Worm (Caenorhabditis elegans): ENCODE data around the gene Y45F3A.9.

DNA sequence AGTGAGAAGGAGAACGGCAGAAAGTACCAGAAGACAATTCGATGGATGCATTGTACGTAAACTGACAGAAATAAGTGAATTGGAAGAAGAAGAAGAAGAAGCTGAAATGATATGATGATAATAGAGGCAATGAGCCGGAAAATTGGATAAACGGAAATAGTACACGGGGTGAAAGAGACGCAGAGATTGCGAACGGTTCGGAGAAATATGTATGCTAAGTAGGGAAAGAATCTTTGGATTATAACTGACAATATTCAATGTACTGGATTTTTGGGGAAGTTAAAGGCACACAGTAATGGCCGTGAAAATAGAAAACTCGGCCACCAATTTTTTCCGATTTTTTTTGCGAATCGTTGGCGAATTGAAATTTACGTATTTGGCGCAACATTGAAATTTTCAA lies 19.6 kb downstream of the Y45F3A.9 start, which contains the start of gene Y45F3A.4:
- TF ChIP-seq mep-1 (tag; optimal IDR thresholded peaks at IDR 0.05) (no peak), ztf-11 (tag; optimal IDR thresholded peaks at IDR 0.05) (no peak), nhr-11 (tag; optimal IDR thresholded peaks at IDR 0.05) (no peak), pqm-1 (tag; optimal IDR thresholded peaks at IDR 0.05) (no peak), dmd-6 (GFP tag; IDR thresholded peaks at IDR 0.05) (no peak), lsy-2 (tag; optimal IDR thresholded peaks at IDR 0.05) (no peak), mdt-29 (GFP tag; IDR thresholded peaks at IDR 0.05) (no peak), ceh-20 (GFP tag; IDR thresholded peaks at IDR 0.05) (no peak), fos-1 (tag; optimal IDR thresholded peaks at IDR 0.05) (no peak), nhr-41 (GFP tag; IDR thresholded peaks at IDR 0.05) (no peak), jun-1 (tag; optimal IDR thresholded peaks at IDR 0.05) (no peak)

Measured in whole organism, L4 larva.